Worm (Caenorhabditis elegans) whole organism, young adult: ENCODE measurements around the gene egg-2.

Source experiments
- B0035.1 ChIP-seq: sonication (generic microtip); optimal IDR thresholded peaks from 2 replicates; lab custom pipeline; 2016; ENCODE audit warnings: missing genetic modification characterization, mild to moderate bottlenecking, missing compliant biosample characterization, missing genotype, missing genetic modification reagents
- F22D6.2 ChIP-seq: sonication (generic microtip); optimal IDR thresholded peaks from 2 replicates; lab custom pipeline; 2016; ENCODE audit warnings: mild to moderate bottlenecking, missing genetic modification characterization, missing compliant biosample characterization
- F49E8.2 ChIP-seq: sonication (generic microtip); optimal IDR thresholded peaks from 3 replicates; lab custom pipeline; 2017; ENCODE audit warnings: missing genetic modification characterization, mild to moderate bottlenecking, missing compliant biosample characterization, antibody characterized with exemption, moderate library complexity; ENCODE audit not compliant: insufficient read depth
- K12H6.12 ChIP-seq: fragments of 200-800 bp; sonication (Bioruptor generic); optimal IDR thresholded peaks from 2 replicates; lab custom pipeline; 2018; ENCODE audit warnings: mild to moderate bottlenecking, missing genetic modification characterization, missing compliant biosample characterization
- Y67H2A.10 ChIP-seq: fragments of 200-800 bp; sonication (Bioruptor generic); conservative IDR thresholded peaks from 2 replicates; pipeline ENCODE4 v1.3.6; 2022; ENCODE audit warnings: missing genetic modification reagents, missing genetic modification characterization, missing compliant biosample characterization
- akir-1 ChIP-seq: fragments of 200-800 bp; sonication (Bioruptor generic); optimal IDR thresholded peaks from 2 replicates; lab custom pipeline; 2018; ENCODE audit warnings: mild to moderate bottlenecking, missing genetic modification characterization, moderate library complexity, missing compliant biosample characterization
- ama-1 ChIP-seq, 3 experiments: fragments of 150-350 bp in 1 of 3; sonication (generic microtip) in 2 of 3; optimal IDR thresholded peaks; 2 replicates each; lab custom pipeline; 2014 to 2018; ENCODE audit warnings: missing biosample characterization in 2 of 3, missing genetic modification characterization in 2 of 3, missing genetic modification reagents in 2 of 3
- aptf-2 ChIP-seq: fragments of 200-800 bp; sonication (Bioruptor generic); conservative IDR thresholded peaks from 2 replicates; pipeline ENCODE4 v1.3.6; 2022; ENCODE audit warnings: missing genetic modification reagents, missing genetic modification characterization, missing compliant biosample characterization
- attf-3 ChIP-seq: fragments of 200-800 bp; sonication (Bioruptor generic); conservative IDR thresholded peaks from 2 replicates; pipeline ENCODE4 v1.3.6; 2022; ENCODE audit warnings: missing genetic modification reagents, missing genetic modification characterization, missing compliant biosample characterization
- attf-5 ChIP-seq: fragments of 200-800 bp; sonication (Bioruptor generic); optimal IDR thresholded peaks from 2 replicates; lab custom pipeline; 2018; ENCODE audit warnings: mild to moderate bottlenecking, missing genetic modification characterization, missing compliant biosample characterization
- attf-6 ChIP-seq: fragments of 200-800 bp; sonication (Bioruptor generic); IDR thresholded peaks from 2 replicates; pipeline ENCODE4 v1.3.6; 2022; ENCODE audit warnings: missing genetic modification reagents, missing genetic modification characterization, missing compliant biosample characterization
- ccch-3 ChIP-seq: fragments of 200-800 bp; sonication (Bioruptor generic); optimal IDR thresholded peaks from 2 replicates; lab custom pipeline; 2018; ENCODE audit warnings: mild to moderate bottlenecking, missing genetic modification characterization, missing compliant biosample characterization
- ceh-79 ChIP-seq: sonication (generic microtip); optimal IDR thresholded peaks from 2 replicates; lab custom pipeline; 2017; ENCODE audit warnings: mild to moderate bottlenecking, missing genetic modification characterization, missing compliant biosample characterization
- ceh-91 ChIP-seq: fragments of 200-800 bp; sonication (Bioruptor generic); IDR thresholded peaks from 2 replicates; pipeline ENCODE4 v1.3.6; 2022; ENCODE audit warnings: missing genetic modification reagents, missing genetic modification characterization, missing compliant biosample characterization
- chd-7 ChIP-seq: sonication (generic microtip); optimal IDR thresholded peaks from 2 replicates; lab custom pipeline; 2016; ENCODE audit warnings: mild to moderate bottlenecking, missing genetic modification characterization, moderate library complexity, missing compliant biosample characterization
- dpl-1 ChIP-seq: fragments of 150-350 bp; optimal IDR thresholded peaks from 2 replicates; lab custom pipeline; 2014; ENCODE audit warnings: missing biosample characterization, missing genetic modification reagents, missing genetic modification characterization
- efl-1 ChIP-seq: fragments of 150-350 bp; optimal IDR thresholded peaks from 2 replicates; lab custom pipeline; 2014; ENCODE audit warnings: missing biosample characterization, missing genetic modification reagents, missing genetic modification characterization
- fkh-3 ChIP-seq: sonication (generic microtip); optimal IDR thresholded peaks from 2 replicates; lab custom pipeline; 2016; ENCODE audit warnings: mild to moderate bottlenecking, missing genetic modification characterization, missing compliant biosample characterization
- gei-17 ChIP-seq: fragments of 200-800 bp; sonication (Bioruptor generic); optimal IDR thresholded peaks from 2 replicates; lab custom pipeline; 2018; ENCODE audit warnings: mild to moderate bottlenecking, missing genetic modification characterization, missing compliant biosample characterization
- lag-1 ChIP-seq: fragments of 200-800 bp; sonication (Bioruptor generic); IDR thresholded peaks from 2 replicates; pipeline ENCODE4 v1.3.6; 2022; ENCODE audit warnings: missing genetic modification reagents, missing genetic modification characterization, missing compliant biosample characterization
- lin-35 ChIP-seq, 3 experiments: fragments of 150-350 bp in 2 of 3; sonication (generic microtip) in 1 of 3; optimal IDR thresholded peaks; 2 replicates each; lab custom pipeline; 2014 to 2018; ENCODE audit warnings: missing biosample characterization in 3 of 3, missing genetic modification characterization in 3 of 3, missing genetic modification reagents in 3 of 3
- lin-54 ChIP-seq: fragments of 200-800 bp; sonication (Bioruptor generic); optimal IDR thresholded peaks from 2 replicates; lab custom pipeline; 2018; ENCODE audit warnings: mild to moderate bottlenecking, missing genetic modification characterization, missing compliant biosample characterization
- lir-1 ChIP-seq: fragments of 200-800 bp; sonication (Bioruptor generic); conservative IDR thresholded peaks from 2 replicates; pipeline ENCODE4 v1.3.6; 2022; ENCODE audit warnings: missing genetic modification reagents, missing genetic modification characterization, missing compliant biosample characterization
- mcd-1 ChIP-seq: fragments of 200-800 bp; sonication (Bioruptor generic); IDR thresholded peaks from 2 replicates; pipeline ENCODE4 v1.3.6; 2022; ENCODE audit warnings: missing genetic modification reagents, missing genetic modification characterization, missing compliant biosample characterization
- nhr-120 ChIP-seq: fragments of 200-800 bp; sonication (Bioruptor generic); IDR thresholded peaks from 2 replicates; pipeline ENCODE4 v1.3.6; 2022; ENCODE audit warnings: missing genetic modification characterization, missing compliant biosample characterization
- nhr-27 ChIP-seq: fragments of 200-800 bp; sonication (Bioruptor generic); optimal IDR thresholded peaks from 2 replicates; lab custom pipeline; 2018; ENCODE audit warnings: mild to moderate bottlenecking, missing genetic modification characterization, moderate library complexity, missing compliant biosample characterization
- pha-4 ChIP-seq: fragments of 150-350 bp; sonication (generic microtip); optimal IDR thresholded peaks from 2 replicates; lab custom pipeline; 2014; ENCODE audit warnings: missing biosample characterization, missing genetic modification reagents, missing genetic modification characterization
- rcor-1 ChIP-seq: fragments of 200-800 bp; sonication (Bioruptor generic); IDR thresholded peaks from 2 replicates; pipeline ENCODE4 v1.3.6; 2022; ENCODE audit warnings: missing genetic modification reagents, missing genetic modification characterization, missing compliant biosample characterization
- repo-1 ChIP-seq: sonication (generic microtip); optimal IDR thresholded peaks from 2 replicates; lab custom pipeline; 2017; ENCODE audit warnings: mild to moderate bottlenecking, missing genetic modification characterization, missing compliant biosample characterization
- rpc-1 ChIP-seq, 2 experiments: fragments of 150-350 bp in 1 of 2; sonication (generic microtip) in 1 of 2; optimal IDR thresholded peaks; 2 replicates each; lab custom pipeline; 2014 to 2018; ENCODE audit warnings: missing biosample characterization in 1 of 2, missing genetic modification characterization in 1 of 2, missing genetic modification reagents in 1 of 2, missing genotype in 1 of 2
- snpc-1.1 ChIP-seq: sonication (generic microtip); optimal IDR thresholded peaks from 2 replicates; lab custom pipeline; 2017; ENCODE audit warnings: missing genetic modification characterization, mild to moderate bottlenecking, missing compliant biosample characterization, antibody characterized with exemption, moderate library complexity, missing genotype, missing genetic modification reagents; ENCODE audit not compliant: insufficient read depth
- snpc-4 ChIP-seq, 5 experiments: fragments of 150-350 bp in 1 of 5; sonication (generic microtip) in 4 of 5; optimal IDR thresholded peaks; 2 replicates each; lab custom pipeline; 2014 to 2018; ENCODE audit warnings: missing genetic modification characterization in 5 of 5, missing biosample characterization in 3 of 5, antibody characterized with exemption in 2 of 5, mild to moderate bottlenecking in 2 of 5, missing compliant biosample characterization in 2 of 5, missing genotype in 2 of 5, moderate library complexity in 2 of 5, missing genetic modification reagents in 1 of 5
- tbx-9 ChIP-seq: sonication (generic microtip); optimal IDR thresholded peaks from 2 replicates; lab custom pipeline; 2016; ENCODE audit warnings: borderline replicate concordance, missing genetic modification characterization, inconsistent platforms, missing compliant biosample characterization
- tlf-1 ChIP-seq: fragments of 200-800 bp; sonication (Bioruptor generic); optimal IDR thresholded peaks from 2 replicates; lab custom pipeline; 2018; ENCODE audit warnings: mild to moderate bottlenecking, missing genetic modification characterization, missing compliant biosample characterization
- xnd-1 ChIP-seq: sonication (generic microtip); optimal IDR thresholded peaks from 2 replicates; lab custom pipeline; 2016; ENCODE audit warnings: missing genotype, missing genetic modification reagents, missing genetic modification characterization, missing compliant biosample characterization
- zfh-2 ChIP-seq: fragments of 200-800 bp; sonication (Bioruptor generic); conservative IDR thresholded peaks from 2 replicates; pipeline ENCODE4 v1.3.6; 2022; ENCODE audit warnings: missing genetic modification reagents, missing genetic modification characterization, missing compliant biosample characterization
- ztf-18 ChIP-seq: sonication (generic microtip); optimal IDR thresholded peaks from 2 replicates; lab custom pipeline; 2016; ENCODE audit warnings: missing genotype, mild to moderate bottlenecking, missing genetic modification characterization, missing compliant biosample characterization

The egg-2 gene

DNA sequence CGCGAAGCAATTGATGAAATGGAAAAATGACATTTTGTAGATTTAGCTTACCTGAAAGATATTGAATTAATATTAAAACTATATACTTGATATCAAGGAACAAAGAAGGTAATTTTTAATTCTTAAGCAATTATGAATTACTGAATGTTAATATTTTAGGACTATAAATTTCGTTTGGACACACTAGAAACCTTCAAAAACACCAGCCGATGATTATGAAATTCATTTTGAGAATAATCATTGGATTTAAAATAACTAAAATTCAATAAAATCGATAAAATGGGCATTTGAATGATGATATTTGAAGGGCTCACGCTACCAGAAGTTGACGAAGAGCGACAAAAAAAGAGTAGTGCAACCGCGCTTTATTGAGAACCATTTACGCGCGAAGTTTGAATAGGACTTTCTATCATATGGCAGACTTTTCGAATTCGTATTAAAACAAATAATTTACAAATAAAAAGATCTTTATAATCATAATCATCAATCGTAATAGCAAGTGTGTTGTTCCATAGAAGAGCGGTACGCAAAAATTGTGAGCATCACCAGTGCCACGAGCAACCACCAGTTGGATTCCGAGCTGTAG is 13.5 kb upstream of the egg-2 start, which contains the start of gene ZK418.5:
ZK418.5 (minus strand) TSS at position 51 of the 586 bp plus-strand sequence.
- TF ChIP-seq rcor-1 (GFP tag; lab: Robert Waterston, UW) (no peak), pha-4 (no peak), akir-1 (GFP tag; lab: Kevin White, UChicago) (no peak), Y67H2A.10 (no peak), lin-54 (GFP tag; lab: Kevin White, UChicago) (peak; percentile 88), ccch-3 (no peak), ceh-91 (no peak), dpl-1 (peak; percentile 70), F49E8.2 (tag; lab: Kevin White, UChicago) (no peak), tlf-1 (GFP tag; lab: Kevin White, UChicago) (no peak), chd-7 (tag; lab: Kevin White, UChicago) (no peak), lir-1 (GFP tag; lab: Robert Waterston, UW) (no peak), lin-35 (GFP tag; optimal IDR thresholded peaks at IDR 0.05; lab: Kevin White, UChicago) (peak; percentile 8 to 86 (median 49)), attf-3 (GFP tag; lab: Robert Waterston, UW) (no peak), aptf-2 (GFP tag; lab: Robert Waterston, UW) (no peak), zfh-2 (GFP tag; lab: Robert Waterston, UW) (no peak), mcd-1 (GFP tag; lab: Robert Waterston, UW) (peak; percentile 91), K12H6.12 (tag; lab: Kevin White, UChicago) (no peak), gei-17 (no peak), snpc-4 (GFP tag; optimal IDR thresholded peaks at IDR 0.05; lab: Kevin White, UChicago) (no peak), snpc-4 (tag; optimal IDR thresholded peaks at IDR 0.05; lab: Kevin White, UChicago) (no peak), efl-1 (GFP tag; lab: Kevin White, UChicago) (peak; percentile 77), F22D6.2 (tag; lab: Kevin White, UChicago) (no peak), B0035.1 (no peak), rpc-1 (optimal IDR thresholded peaks at IDR 0.05; lab: Kevin White, UChicago) (no peak), rpc-1 (tag; optimal IDR thresholded peaks at IDR 0.05; lab: Kevin White, UChicago) (no peak), attf-5 (GFP tag; lab: Kevin White, UChicago) (peak; percentile 15)

DNA sequence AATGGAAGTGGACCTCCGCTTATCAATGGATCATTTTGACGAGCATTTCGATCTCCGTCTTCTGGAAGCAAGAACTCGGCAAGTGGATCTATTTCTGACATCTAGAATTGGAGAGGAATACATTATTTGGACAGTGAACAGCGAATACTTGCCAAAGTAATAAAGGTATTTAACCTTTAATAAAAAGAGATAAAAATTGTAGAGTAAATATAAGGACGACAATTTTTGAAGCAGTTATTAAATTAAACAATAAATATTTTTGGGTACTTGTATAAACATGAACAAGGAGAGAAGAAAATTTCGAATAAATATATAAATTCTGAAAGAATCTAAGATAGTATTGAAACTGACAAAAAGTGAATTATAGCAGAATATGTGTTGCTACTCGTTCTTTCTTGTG is 12.1 kb upstream of the egg-2 start, which contains the start of gene lin-37:
lin-37 (minus strand) TSS at position 101 of the 400 bp plus-strand sequence.
- TF ChIP-seq ceh-79 (tag; lab: Kevin White, UChicago) (no peak), repo-1 (tag; lab: Kevin White, UChicago) (no peak), tbx-9 (no peak), nhr-27 (no peak), attf-6 (GFP tag; lab: Robert Waterston, UW) (no peak)

DNA sequence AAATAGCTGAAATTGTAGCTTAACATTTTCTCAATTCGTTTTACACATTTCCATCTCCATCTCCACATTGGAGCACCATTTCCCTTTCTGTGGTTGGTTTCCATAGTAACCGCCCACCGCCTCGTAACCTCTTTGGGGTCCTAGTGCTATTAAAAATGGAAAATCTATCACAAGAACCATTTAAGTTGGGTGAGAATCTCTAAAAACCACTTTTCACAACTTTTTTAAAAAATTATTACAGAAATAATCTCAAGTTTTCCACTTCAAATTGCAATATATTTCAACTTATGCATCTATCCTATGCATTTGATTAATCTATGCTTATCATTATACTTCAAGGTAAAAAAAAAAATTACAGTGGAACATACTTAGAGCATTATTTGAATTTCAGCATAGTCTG is 9.6 kb upstream of the egg-2 start, which contains the start of gene tmem-17:
tmem-17 (plus strand) TSS at position 301 of the 400 bp plus-strand sequence.
- TF ChIP-seq ama-1 (optimal IDR thresholded peaks at IDR 0.05; lab: Kevin White, UChicago) (no peak), ama-1 (GFP tag; optimal IDR thresholded peaks at IDR 0.05; lab: Kevin White, UChicago) (no peak), lin-54 (GFP tag; lab: Kevin White, UChicago) (no peak), attf-3 (GFP tag; lab: Robert Waterston, UW) (no peak), lag-1 (no peak), ztf-18 (tag; lab: Kevin White, UChicago) (no peak), nhr-27 (no peak), nhr-120 (no peak), snpc-1.1 (no peak), fkh-3 (tag; lab: Kevin White, UChicago) (no peak), attf-5 (GFP tag; lab: Kevin White, UChicago) (no peak), xnd-1 (tag; lab: Kevin White, UChicago) (no peak)
